Fruit fly (Drosophila melanogaster): ENCODE measurements around the gene Mat89Ba.

DNA sequence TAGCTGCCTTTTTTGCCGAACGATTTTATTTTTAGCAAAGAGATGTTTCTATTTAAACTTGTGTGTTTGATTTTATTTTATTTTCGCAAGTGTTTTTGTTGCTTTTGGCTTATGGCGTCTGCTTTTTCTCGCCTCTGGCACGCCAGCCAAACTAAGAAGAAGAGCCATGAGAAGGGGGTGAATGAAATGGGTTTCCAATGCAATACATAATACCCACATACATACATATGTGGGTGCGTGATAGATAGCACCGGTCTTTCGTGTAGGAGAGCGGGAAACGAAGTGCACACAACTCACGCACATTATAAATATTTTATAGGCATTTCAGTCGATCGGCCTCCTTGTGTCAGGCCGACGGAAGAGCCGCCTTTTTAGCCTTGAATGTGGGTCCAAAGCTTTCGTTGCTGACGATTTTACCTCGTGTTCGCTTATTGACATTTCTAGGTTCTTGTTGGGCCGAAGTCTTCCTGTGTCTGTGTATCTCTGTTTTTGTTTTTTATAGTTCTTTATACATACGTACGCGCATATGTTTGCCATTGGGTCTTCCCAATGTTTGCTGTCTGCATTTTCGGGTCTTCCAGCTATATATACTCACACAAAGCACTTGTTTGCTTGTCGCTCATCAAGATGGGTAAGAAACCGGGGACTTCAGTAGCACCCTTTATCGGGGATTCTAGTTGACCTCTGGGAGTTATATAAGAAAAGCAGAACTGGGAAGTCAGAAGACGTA is 3.8 kb upstream of the Mat89Ba start:
- TF ChIP-seq Ets21C (GFP tag; optimal IDR thresholded peaks at IDR 0.05) (no peak), CG8319 (GFP tag; optimal IDR thresholded peaks at IDR 0.05) (no peak), Hr4 (GFP tag; optimal IDR thresholded peaks at IDR 0.05) (no peak), Gug (GFP tag; IDR thresholded peaks at IDR 0.05) (no peak), CG32006 (GFP tag; optimal IDR thresholded peaks at IDR 0.05) (no peak)
